Fruit fly (Drosophila melanogaster) whole organism, prepupa: ENCODE data around the gene gl.

Experiments
- Blimp-1 ChIP-seq: fragments of 200-800 bp; sonication (Bioruptor generic); optimal IDR thresholded peaks from 3 replicates; lab custom pipeline; 2017; ENCODE audit warnings: missing biosample characterization, missing genetic modification characterization, mild to moderate bottlenecking, moderate library complexity, missing genetic modification reagents
- CG10631 ChIP-seq: fragments of 200-800 bp; sonication (Bioruptor generic); optimal IDR thresholded peaks from 2 replicates; lab custom pipeline; 2016; ENCODE audit warnings: missing biosample characterization, missing genetic modification characterization
- CG11902 ChIP-seq: fragments of 200-800 bp; sonication (Bioruptor generic); optimal IDR thresholded peaks from 3 replicates; lab custom pipeline; 2016; ENCODE audit warnings: missing biosample characterization, missing genetic modification characterization
- CG15336 ChIP-seq: fragments of 200-800 bp; sonication (Bioruptor generic); IDR thresholded peaks from 2 replicates; pipeline ENCODE4 v1.3.6; 2022; ENCODE audit warnings: missing biosample characterization, missing genetic modification characterization
- CG1621 ChIP-seq: fragments of 200-800 bp; sonication (Bioruptor generic); optimal IDR thresholded peaks from 3 replicates; lab custom pipeline; 2018; ENCODE audit warnings: missing biosample characterization, mild to moderate bottlenecking, missing genetic modification characterization
- CG16779 ChIP-seq: fragments of 200-800 bp; sonication (Bioruptor generic); optimal IDR thresholded peaks from 3 replicates; lab custom pipeline; 2017; ENCODE audit warnings: missing biosample characterization, mild to moderate bottlenecking, missing genetic modification characterization
- CG3032 ChIP-seq: fragments of 200-800 bp; optimal IDR thresholded peaks from 2 replicates; lab custom pipeline; 2019; ENCODE audit warnings: missing biosample characterization, mild to moderate bottlenecking, missing genetic modification characterization, moderate library complexity
- CG32006 ChIP-seq: fragments of 200-800 bp; sonication (Bioruptor generic); optimal IDR thresholded peaks from 3 replicates; lab custom pipeline; 2017; ENCODE audit warnings: missing biosample characterization, mild to moderate bottlenecking, missing genetic modification characterization
- CG34406 ChIP-seq: fragments of 200-800 bp; sonication (Bioruptor generic); optimal IDR thresholded peaks from 3 replicates; lab custom pipeline; 2016; ENCODE audit warnings: missing biosample characterization, missing genetic modification characterization
- CG3919 ChIP-seq: fragments of 200-800 bp; sonication (Bioruptor generic); optimal IDR thresholded peaks from 3 replicates; lab custom pipeline; 2016; ENCODE audit warnings: missing biosample characterization, missing genetic modification characterization
- CG6163 ChIP-seq: fragments of 200-800 bp; sonication (Bioruptor generic); IDR thresholded peaks from 3 replicates; pipeline ENCODE4 v1.3.6; 2022; ENCODE audit warnings: missing biosample characterization, missing genetic modification characterization
- CG6854 ChIP-seq: fragments of 200-800 bp; sonication (Bioruptor generic); optimal IDR thresholded peaks from 2 replicates; lab custom pipeline; 2017; ENCODE audit warnings: missing biosample characterization, mild to moderate bottlenecking, missing genetic modification characterization
- CG8119 ChIP-seq: fragments of 200-800 bp; sonication (Bioruptor generic); IDR thresholded peaks from 3 replicates; pipeline ENCODE4 v1.3.6; 2022; ENCODE audit warnings: missing biosample characterization, missing genetic modification characterization
- CG8319 ChIP-seq: fragments of 200-800 bp; sonication (Bioruptor generic); optimal IDR thresholded peaks from 3 replicates; lab custom pipeline; 2016; ENCODE audit warnings: missing biosample characterization, missing genetic modification characterization
- CG8632 ChIP-seq: fragments of 200-800 bp; sonication (Bioruptor generic); optimal IDR thresholded peaks from 3 replicates; lab custom pipeline; 2016; ENCODE audit warnings: missing biosample characterization, missing genetic modification characterization
- CG9139 ChIP-seq: fragments of 200-800 bp; sonication (Bioruptor generic); optimal IDR thresholded peaks from 3 replicates; lab custom pipeline; 2017; ENCODE audit warnings: missing biosample characterization, mild to moderate bottlenecking, missing genetic modification characterization
- Eip75B ChIP-seq: fragments of 200-800 bp; sonication (Bioruptor generic); optimal IDR thresholded peaks from 3 replicates; lab custom pipeline; 2016; ENCODE audit warnings: missing biosample characterization, missing genetic modification characterization
- Eip78C ChIP-seq: fragments of 200-800 bp; sonication (Bioruptor generic); peaks from one replicate; lab custom pipeline; 2016; ENCODE audit warnings: missing biosample characterization, missing genetic modification characterization
- Ets21C ChIP-seq: fragments of 200-800 bp; sonication (Bioruptor generic); optimal IDR thresholded peaks from 3 replicates; lab custom pipeline; 2016; ENCODE audit warnings: missing biosample characterization, missing genetic modification characterization
- Gug ChIP-seq: fragments of 200-800 bp; sonication (Bioruptor generic); IDR thresholded peaks from 2 replicates; pipeline ENCODE4 v1.3.6; 2022; ENCODE audit warnings: missing biosample characterization, missing genetic modification characterization
- Hr39 ChIP-seq: fragments of 200-800 bp; sonication (Bioruptor generic); optimal IDR thresholded peaks from 2 replicates; lab custom pipeline; 2016; ENCODE audit warnings: missing biosample characterization, missing genetic modification characterization
- Lpt ChIP-seq: fragments of 200-800 bp; sonication (Bioruptor generic); optimal IDR thresholded peaks from 3 replicates; lab custom pipeline; 2016; ENCODE audit warnings: missing biosample characterization, missing genetic modification characterization
- Met ChIP-seq: fragments of 200-800 bp; sonication (Bioruptor generic); optimal IDR thresholded peaks from 3 replicates; lab custom pipeline; 2016; ENCODE audit warnings: missing biosample characterization, missing genetic modification characterization
- OdsH ChIP-seq: fragments of 200-800 bp; sonication (Bioruptor generic); optimal IDR thresholded peaks from 3 replicates; lab custom pipeline; 2016; ENCODE audit warnings: missing biosample characterization, missing genetic modification characterization
- Smox ChIP-seq: fragments of 200-800 bp; sonication (Bioruptor generic); optimal IDR thresholded peaks from 3 replicates; lab custom pipeline; 2016; ENCODE audit warnings: missing biosample characterization, missing genetic modification characterization
- Sox102F ChIP-seq: fragments of 200-800 bp; sonication (Bioruptor generic); optimal IDR thresholded peaks from 2 replicates; lab custom pipeline; 2016; ENCODE audit warnings: missing biosample characterization, mild to moderate bottlenecking, missing genetic modification characterization
- Sox14 ChIP-seq: fragments of 200-800 bp; sonication (Bioruptor generic); optimal IDR thresholded peaks from 3 replicates; lab custom pipeline; 2016; ENCODE audit warnings: missing biosample characterization, missing genetic modification characterization
- achi ChIP-seq: fragments of 200-800 bp; sonication (Bioruptor generic); optimal IDR thresholded peaks from 3 replicates; lab custom pipeline; 2016; ENCODE audit warnings: missing biosample characterization, missing genetic modification characterization
- acj6 ChIP-seq: fragments of 200-800 bp; sonication (Bioruptor generic); optimal IDR thresholded peaks from 3 replicates; lab custom pipeline; 2016; ENCODE audit warnings: missing biosample characterization, missing genetic modification characterization
- dac ChIP-seq: fragments of 200-800 bp; sonication (Bioruptor generic); optimal IDR thresholded peaks from 2 replicates; lab custom pipeline; 2017; ENCODE audit warnings: missing biosample characterization, mild to moderate bottlenecking, missing genetic modification characterization
- eg ChIP-seq: fragments of 200-800 bp; sonication (Bioruptor generic); IDR thresholded peaks from 3 replicates; pipeline ENCODE4 v1.3.6; 2022; ENCODE audit warnings: missing biosample characterization, missing genetic modification characterization
- fd85E ChIP-seq: fragments of 200-800 bp; sonication (Bioruptor generic); optimal IDR thresholded peaks from 3 replicates; lab custom pipeline; 2016; ENCODE audit warnings: missing biosample characterization, missing genetic modification characterization
- fkh ChIP-seq: fragments of 200-800 bp; sonication (Bioruptor generic); optimal IDR thresholded peaks from 3 replicates; lab custom pipeline; 2017; ENCODE audit warnings: missing biosample characterization, mild to moderate bottlenecking, missing genetic modification characterization, moderate library complexity
- lz ChIP-seq: fragments of 200-800 bp; sonication (Bioruptor generic); optimal IDR thresholded peaks from 3 replicates; lab custom pipeline; 2016; ENCODE audit warnings: missing biosample characterization, missing genetic modification characterization
- net ChIP-seq: fragments of 200-800 bp; sonication (Bioruptor generic); optimal IDR thresholded peaks from 3 replicates; lab custom pipeline; 2016; ENCODE audit warnings: missing biosample characterization, missing genetic modification characterization
- pdm3 ChIP-seq: fragments of 200-800 bp; sonication (Bioruptor generic); optimal IDR thresholded peaks from 3 replicates; lab custom pipeline; 2016; ENCODE audit warnings: missing biosample characterization, missing genetic modification characterization
- salr ChIP-seq, 2 experiments: fragments of 200-800 bp; sonication (Bioruptor generic); optimal IDR thresholded peaks; 3 replicates each; lab custom pipeline; 2016 to 2018; ENCODE audit warnings: missing biosample characterization in 2 of 2, missing genetic modification characterization in 2 of 2, mild to moderate bottlenecking in 1 of 2
- spab ChIP-seq: fragments of 200-800 bp; sonication (Bioruptor generic); optimal IDR thresholded peaks from 2 replicates; lab custom pipeline; 2017; ENCODE audit warnings: missing biosample characterization, mild to moderate bottlenecking, missing genetic modification characterization, missing genetic modification reagents
- ss ChIP-seq, 2 experiments: fragments of 200-800 bp; sonication (Bioruptor generic); optimal IDR thresholded peaks; 2 replicates in 1 of 2; 3 replicates in 1 of 2; lab custom pipeline; 2017 to 2018; ENCODE audit warnings: mild to moderate bottlenecking in 2 of 2, missing biosample characterization in 2 of 2, missing genetic modification characterization in 2 of 2, moderate library complexity in 1 of 2
- svp ChIP-seq: fragments of 200-800 bp; sonication (Bioruptor generic); peaks from one replicate; lab custom pipeline; 2016; ENCODE audit warnings: missing biosample characterization, missing genetic modification characterization
- vri ChIP-seq: fragments of 200-800 bp; sonication (Bioruptor generic); optimal IDR thresholded peaks from 3 replicates; lab custom pipeline; 2016; ENCODE audit warnings: missing biosample characterization, mild to moderate bottlenecking, missing genetic modification characterization

gl gene

DNA sequence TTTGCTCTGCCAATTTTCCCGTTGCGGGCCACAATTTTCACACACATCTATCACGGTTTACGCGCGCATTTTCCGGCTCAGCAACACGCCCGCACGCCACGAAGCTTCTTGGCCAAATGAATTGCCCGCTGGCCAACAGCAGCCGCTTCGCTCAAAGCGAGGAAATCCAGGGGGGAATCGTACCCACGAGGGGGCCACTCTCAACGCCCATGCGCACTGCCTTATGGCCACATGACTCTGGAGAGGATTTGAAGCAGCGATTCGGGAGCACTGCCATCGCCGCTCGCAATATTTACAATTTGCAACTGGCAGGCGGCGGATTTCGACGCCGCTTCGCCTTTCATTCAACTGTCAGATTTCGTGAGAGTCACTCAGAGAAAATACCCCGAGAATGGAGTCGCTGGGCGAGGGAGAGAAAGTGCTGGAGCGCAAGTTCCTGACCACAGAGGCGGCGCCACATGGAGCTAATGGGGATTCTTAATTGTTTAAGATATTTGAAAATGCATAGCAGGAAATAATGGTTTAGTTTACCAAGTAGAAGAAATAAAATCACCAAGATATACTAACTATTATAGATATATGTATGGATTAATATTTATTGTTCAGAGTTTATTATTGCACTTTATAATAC lies 11.8 kb downstream of the gl start, which contains the start of gene CG15803:
TSS of gene CG15803 (minus strand) at position 99 of the 631 bp plus-strand sequence.
- TF ChIP-seq Hr39 (no peak), CG11902 (GFP tag; lab: Kevin White, UChicago) (no peak), salr (GFP tag; optimal IDR thresholded peaks at IDR 0.05; lab: Kevin White, UChicago) (no peak), Sox102F (GFP tag; lab: Kevin White, UChicago) (no peak), CG10631 (GFP tag; lab: Kevin White, UChicago) (no peak), Met (GFP tag; lab: Kevin White, UChicago) (no peak), fd85E (no peak), CG3032 (no peak), OdsH (GFP tag; lab: Kevin White, UChicago) (no peak), CG8632 (no peak), CG1621 (tag; lab: Kevin White, UChicago) (no peak), spab (GFP tag; lab: Kevin White, UChicago) (no peak), Blimp-1 (GFP tag; lab: Kevin White, UChicago) (no peak), Ets21C (GFP tag; lab: Kevin White, UChicago) (no peak), acj6 (no peak), CG9139 (GFP tag; lab: Kevin White, UChicago) (no peak), achi (peak; percentile 36), Sox14 (GFP tag; lab: Kevin White, UChicago) (no peak), pdm3 (GFP tag; lab: Kevin White, UChicago) (no peak), CG8119 (no peak), CG16779 (no peak), dac (GFP tag; lab: Kevin White, UChicago) (no peak), eg (GFP tag; lab: Robert Waterston, UW) (0 out of 3 replicates have a peak, but pooled peaks have one; percentile 29), Gug (GFP tag; lab: Robert Waterston, UW) (no peak), svp (peak; percentile 32), CG32006 (GFP tag; lab: Kevin White, UChicago) (peak; percentile 9), CG8319 (GFP tag; lab: Kevin White, UChicago) (no peak), Eip78C (GFP tag; lab: Kevin White, UChicago) (peak; percentile 65)

DNA sequence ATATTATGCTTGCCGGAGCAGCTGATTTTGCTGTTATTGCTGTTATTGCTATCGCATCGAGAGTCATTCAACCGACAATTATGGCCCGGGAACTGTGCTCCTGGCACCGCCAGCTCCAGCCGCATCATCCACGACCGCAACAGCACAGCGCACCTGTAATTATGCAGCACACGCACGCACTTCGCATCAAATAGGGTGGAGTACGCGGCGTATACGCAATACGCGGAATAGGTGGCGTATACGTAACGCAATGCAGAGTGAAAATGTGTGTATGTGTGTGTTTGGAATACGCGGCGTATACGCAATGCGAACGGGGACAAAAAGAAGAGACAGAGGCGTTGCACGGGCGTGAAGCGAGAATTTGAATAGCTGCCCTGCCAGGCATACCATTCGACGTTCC lies 16.8 kb downstream of the gl start:
- TF ChIP-seq CG8319 (GFP tag; lab: Kevin White, UChicago) = no peak
- no peak for TF ChIP-seq dac (GFP tag; lab: Kevin White, UChicago)
- no peak for TF ChIP-seq Ets21C (GFP tag; lab: Kevin White, UChicago)
- no peak for TF ChIP-seq Smox
- no peak for TF ChIP-seq spab (GFP tag; lab: Kevin White, UChicago)

DNA sequence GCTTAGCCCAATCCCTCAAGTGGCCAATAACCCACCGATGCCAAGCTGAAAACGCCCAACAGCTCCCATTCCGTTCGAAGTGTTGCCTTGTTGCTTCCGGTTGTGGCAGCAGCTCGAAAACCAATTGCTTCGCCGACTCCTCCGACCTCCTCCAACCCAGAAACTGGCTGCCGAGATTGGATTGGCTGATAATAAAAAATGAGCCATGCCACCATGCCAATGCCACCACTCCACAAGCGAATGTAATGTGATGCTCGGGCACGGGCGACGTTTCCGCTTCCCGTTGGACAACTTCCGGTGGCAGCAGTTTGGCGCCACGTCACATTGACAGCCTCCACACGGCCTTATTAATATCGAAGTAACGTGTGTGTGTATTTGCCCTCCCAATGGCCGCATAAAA lies 34.0 kb downstream of the gl start:
- TF ChIP-seq CG34406 = no peak
- TF ChIP-seq Eip75B = no peak
- no peak for TF ChIP-seq CG6854 (GFP tag; lab: Kevin White, UChicago)
- TF ChIP-seq ss (GFP tag; optimal IDR thresholded peaks at IDR 0.05; lab: Kevin White, UChicago) = no peak
- no peak for TF ChIP-seq acj6
- TF ChIP-seq CG6163 (GFP tag; lab: Robert Waterston, UW) = no peak
- TF ChIP-seq lz = no peak
- no peak for TF ChIP-seq CG8119
- TF ChIP-seq vri = no peak
- no peak for TF ChIP-seq CG15336 (GFP tag; lab: Robert Waterston, UW)
- TF ChIP-seq CG3919 (GFP tag; lab: Kevin White, UChicago) = no peak
- TF ChIP-seq net (GFP tag; lab: Kevin White, UChicago) = no peak
- TF ChIP-seq Lpt (GFP tag; lab: Kevin White, UChicago) = no peak
- no peak for TF ChIP-seq CG11902 (GFP tag; lab: Kevin White, UChicago)
- TF ChIP-seq Hr39 = no peak
- TF ChIP-seq fkh = no peak
